Fruit fly (Drosophila melanogaster) whole organism, prepupa: ENCODE measurements around the gene Mdh2.

Experiments
- Blimp-1 ChIP-seq: fragments of 200-800 bp; sonication (Bioruptor generic); optimal IDR thresholded peaks from 3 replicates; lab custom pipeline; 2017; ENCODE audit warnings: missing biosample characterization, missing genetic modification characterization, mild to moderate bottlenecking, moderate library complexity, missing genetic modification reagents
- CG10669 ChIP-seq: fragments of 200-800 bp; sonication (Bioruptor generic); optimal IDR thresholded peaks from 3 replicates; lab custom pipeline; 2018; ENCODE audit warnings: missing biosample characterization, mild to moderate bottlenecking, missing genetic modification characterization, moderate library complexity
- CG11762 ChIP-seq: fragments of 200-800 bp; sonication (Bioruptor generic); optimal IDR thresholded peaks from 3 replicates; lab custom pipeline; 2016; ENCODE audit warnings: missing biosample characterization, missing genetic modification characterization; ENCODE audit not compliant: insufficient read depth
- CG11902 ChIP-seq: fragments of 200-800 bp; sonication (Bioruptor generic); optimal IDR thresholded peaks from 3 replicates; lab custom pipeline; 2016; ENCODE audit warnings: missing biosample characterization, missing genetic modification characterization
- CG15336 ChIP-seq: fragments of 200-800 bp; sonication (Bioruptor generic); IDR thresholded peaks from 2 replicates; pipeline ENCODE4 v1.3.6; 2022; ENCODE audit warnings: missing biosample characterization, missing genetic modification characterization
- CG16779 ChIP-seq: fragments of 200-800 bp; sonication (Bioruptor generic); optimal IDR thresholded peaks from 3 replicates; lab custom pipeline; 2017; ENCODE audit warnings: missing biosample characterization, mild to moderate bottlenecking, missing genetic modification characterization
- CG3032 ChIP-seq: fragments of 200-800 bp; optimal IDR thresholded peaks from 2 replicates; lab custom pipeline; 2019; ENCODE audit warnings: missing biosample characterization, mild to moderate bottlenecking, missing genetic modification characterization, moderate library complexity
- CG32006 ChIP-seq: fragments of 200-800 bp; sonication (Bioruptor generic); optimal IDR thresholded peaks from 3 replicates; lab custom pipeline; 2017; ENCODE audit warnings: missing biosample characterization, mild to moderate bottlenecking, missing genetic modification characterization
- CG34406 ChIP-seq: fragments of 200-800 bp; sonication (Bioruptor generic); optimal IDR thresholded peaks from 3 replicates; lab custom pipeline; 2016; ENCODE audit warnings: missing biosample characterization, missing genetic modification characterization
- CG3919 ChIP-seq: fragments of 200-800 bp; sonication (Bioruptor generic); optimal IDR thresholded peaks from 3 replicates; lab custom pipeline; 2016; ENCODE audit warnings: missing biosample characterization, missing genetic modification characterization
- CG4318 ChIP-seq: fragments of 200-800 bp; sonication (Bioruptor generic); optimal IDR thresholded peaks from 3 replicates; lab custom pipeline; 2017; ENCODE audit warnings: missing biosample characterization, mild to moderate bottlenecking, missing genetic modification characterization
- CG6276 ChIP-seq: fragments of 200-800 bp; sonication (Bioruptor generic); optimal IDR thresholded peaks from 2 replicates; lab custom pipeline; 2017; ENCODE audit warnings: missing biosample characterization, mild to moderate bottlenecking, missing genetic modification characterization
- CG6792 ChIP-seq: fragments of 200-800 bp; sonication (Bioruptor generic); optimal IDR thresholded peaks from 3 replicates; lab custom pipeline; 2016; ENCODE audit warnings: missing biosample characterization, missing genetic modification characterization
- CG6808 ChIP-seq: fragments of 200-800 bp; sonication (Bioruptor generic); optimal IDR thresholded peaks from 3 replicates; lab custom pipeline; 2017; ENCODE audit warnings: missing biosample characterization, missing genetic modification characterization, mild to moderate bottlenecking, moderate library complexity, missing genetic modification reagents
- CG7368 ChIP-seq: fragments of 200-800 bp; sonication (Bioruptor generic); optimal IDR thresholded peaks from 3 replicates; lab custom pipeline; 2016; ENCODE audit warnings: missing biosample characterization, missing genetic modification characterization
- CG8119 ChIP-seq: fragments of 200-800 bp; sonication (Bioruptor generic); IDR thresholded peaks from 3 replicates; pipeline ENCODE4 v1.3.6; 2022; ENCODE audit warnings: missing biosample characterization, missing genetic modification characterization
- CG8319 ChIP-seq: fragments of 200-800 bp; sonication (Bioruptor generic); optimal IDR thresholded peaks from 3 replicates; lab custom pipeline; 2016; ENCODE audit warnings: missing biosample characterization, missing genetic modification characterization
- CG9139 ChIP-seq: fragments of 200-800 bp; sonication (Bioruptor generic); optimal IDR thresholded peaks from 3 replicates; lab custom pipeline; 2017; ENCODE audit warnings: missing biosample characterization, mild to moderate bottlenecking, missing genetic modification characterization
- Eip75B ChIP-seq: fragments of 200-800 bp; sonication (Bioruptor generic); optimal IDR thresholded peaks from 3 replicates; lab custom pipeline; 2016; ENCODE audit warnings: missing biosample characterization, missing genetic modification characterization
- Eip78C ChIP-seq: fragments of 200-800 bp; sonication (Bioruptor generic); peaks from one replicate; lab custom pipeline; 2016; ENCODE audit warnings: missing biosample characterization, missing genetic modification characterization
- Eip93F ChIP-seq: fragments of 200-800 bp; sonication (Bioruptor generic); optimal IDR thresholded peaks from 2 replicates; lab custom pipeline; 2016; ENCODE audit warnings: missing biosample characterization, mild to moderate bottlenecking, missing genetic modification characterization
- Ets21C ChIP-seq: fragments of 200-800 bp; sonication (Bioruptor generic); optimal IDR thresholded peaks from 3 replicates; lab custom pipeline; 2016; ENCODE audit warnings: missing biosample characterization, missing genetic modification characterization
- Ets96B ChIP-seq: fragments of 200-800 bp; optimal IDR thresholded peaks from 2 replicates; lab custom pipeline; 2019; ENCODE audit warnings: missing biosample characterization, mild to moderate bottlenecking, missing genetic modification characterization, moderate library complexity
- Hr38 ChIP-seq: sonication (Bioruptor generic); optimal IDR thresholded peaks from 2 replicates; lab custom pipeline; 2016; ENCODE audit warnings: missing biosample characterization, missing genetic modification characterization
- Hr39 ChIP-seq: fragments of 200-800 bp; sonication (Bioruptor generic); optimal IDR thresholded peaks from 2 replicates; lab custom pipeline; 2016; ENCODE audit warnings: missing biosample characterization, missing genetic modification characterization
- Lpt ChIP-seq: fragments of 200-800 bp; sonication (Bioruptor generic); optimal IDR thresholded peaks from 3 replicates; lab custom pipeline; 2016; ENCODE audit warnings: missing biosample characterization, missing genetic modification characterization
- Met ChIP-seq: fragments of 200-800 bp; sonication (Bioruptor generic); optimal IDR thresholded peaks from 3 replicates; lab custom pipeline; 2016; ENCODE audit warnings: missing biosample characterization, missing genetic modification characterization
- OdsH ChIP-seq: fragments of 200-800 bp; sonication (Bioruptor generic); optimal IDR thresholded peaks from 3 replicates; lab custom pipeline; 2016; ENCODE audit warnings: missing biosample characterization, missing genetic modification characterization
- Smox ChIP-seq: fragments of 200-800 bp; sonication (Bioruptor generic); optimal IDR thresholded peaks from 3 replicates; lab custom pipeline; 2016; ENCODE audit warnings: missing biosample characterization, missing genetic modification characterization
- Sox102F ChIP-seq: fragments of 200-800 bp; sonication (Bioruptor generic); optimal IDR thresholded peaks from 2 replicates; lab custom pipeline; 2016; ENCODE audit warnings: missing biosample characterization, mild to moderate bottlenecking, missing genetic modification characterization
- Sox14 ChIP-seq: fragments of 200-800 bp; sonication (Bioruptor generic); optimal IDR thresholded peaks from 3 replicates; lab custom pipeline; 2016; ENCODE audit warnings: missing biosample characterization, missing genetic modification characterization
- Sox15 ChIP-seq: fragments of 200-800 bp; sonication (Bioruptor generic); optimal IDR thresholded peaks from 3 replicates; lab custom pipeline; 2016; ENCODE audit warnings: missing biosample characterization, missing genetic modification characterization
- achi ChIP-seq: fragments of 200-800 bp; sonication (Bioruptor generic); optimal IDR thresholded peaks from 3 replicates; lab custom pipeline; 2016; ENCODE audit warnings: missing biosample characterization, missing genetic modification characterization
- cyc ChIP-seq: fragments of 200-800 bp; sonication (Bioruptor generic); optimal IDR thresholded peaks from 3 replicates; lab custom pipeline; 2016; ENCODE audit warnings: missing biosample characterization, missing genetic modification characterization
- dac ChIP-seq: fragments of 200-800 bp; sonication (Bioruptor generic); optimal IDR thresholded peaks from 2 replicates; lab custom pipeline; 2017; ENCODE audit warnings: missing biosample characterization, mild to moderate bottlenecking, missing genetic modification characterization
- eg ChIP-seq: fragments of 200-800 bp; sonication (Bioruptor generic); IDR thresholded peaks from 3 replicates; pipeline ENCODE4 v1.3.6; 2022; ENCODE audit warnings: missing biosample characterization, missing genetic modification characterization
- fd59A ChIP-seq: fragments of 200-800 bp; sonication (Bioruptor generic); optimal IDR thresholded peaks from 2 replicates; lab custom pipeline; 2017; ENCODE audit warnings: missing biosample characterization, mild to moderate bottlenecking, missing genetic modification characterization, missing genetic modification reagents
- fkh ChIP-seq: fragments of 200-800 bp; sonication (Bioruptor generic); optimal IDR thresholded peaks from 3 replicates; lab custom pipeline; 2017; ENCODE audit warnings: missing biosample characterization, mild to moderate bottlenecking, missing genetic modification characterization, moderate library complexity
- net ChIP-seq: fragments of 200-800 bp; sonication (Bioruptor generic); optimal IDR thresholded peaks from 3 replicates; lab custom pipeline; 2016; ENCODE audit warnings: missing biosample characterization, missing genetic modification characterization
- pdm3 ChIP-seq: fragments of 200-800 bp; sonication (Bioruptor generic); optimal IDR thresholded peaks from 3 replicates; lab custom pipeline; 2016; ENCODE audit warnings: missing biosample characterization, missing genetic modification characterization
- salr ChIP-seq, 2 experiments: fragments of 200-800 bp; sonication (Bioruptor generic); optimal IDR thresholded peaks; 3 replicates each; lab custom pipeline; 2016 to 2018; ENCODE audit warnings: missing biosample characterization in 2 of 2, missing genetic modification characterization in 2 of 2, mild to moderate bottlenecking in 1 of 2
- spab ChIP-seq: fragments of 200-800 bp; sonication (Bioruptor generic); optimal IDR thresholded peaks from 2 replicates; lab custom pipeline; 2017; ENCODE audit warnings: missing biosample characterization, mild to moderate bottlenecking, missing genetic modification characterization, missing genetic modification reagents
- ss ChIP-seq, 2 experiments: fragments of 200-800 bp; sonication (Bioruptor generic); optimal IDR thresholded peaks; 2 replicates in 1 of 2; 3 replicates in 1 of 2; lab custom pipeline; 2017 to 2018; ENCODE audit warnings: mild to moderate bottlenecking in 2 of 2, missing biosample characterization in 2 of 2, missing genetic modification characterization in 2 of 2, moderate library complexity in 1 of 2
- svp ChIP-seq: fragments of 200-800 bp; sonication (Bioruptor generic); peaks from one replicate; lab custom pipeline; 2016; ENCODE audit warnings: missing biosample characterization, missing genetic modification characterization
- topi ChIP-seq: fragments of 200-800 bp; sonication (Bioruptor generic); optimal IDR thresholded peaks from 3 replicates; lab custom pipeline; 2016; ENCODE audit warnings: missing biosample characterization, missing genetic modification characterization
- vri ChIP-seq: fragments of 200-800 bp; sonication (Bioruptor generic); optimal IDR thresholded peaks from 3 replicates; lab custom pipeline; 2016; ENCODE audit warnings: missing biosample characterization, mild to moderate bottlenecking, missing genetic modification characterization

Mdh2 gene

DNA sequence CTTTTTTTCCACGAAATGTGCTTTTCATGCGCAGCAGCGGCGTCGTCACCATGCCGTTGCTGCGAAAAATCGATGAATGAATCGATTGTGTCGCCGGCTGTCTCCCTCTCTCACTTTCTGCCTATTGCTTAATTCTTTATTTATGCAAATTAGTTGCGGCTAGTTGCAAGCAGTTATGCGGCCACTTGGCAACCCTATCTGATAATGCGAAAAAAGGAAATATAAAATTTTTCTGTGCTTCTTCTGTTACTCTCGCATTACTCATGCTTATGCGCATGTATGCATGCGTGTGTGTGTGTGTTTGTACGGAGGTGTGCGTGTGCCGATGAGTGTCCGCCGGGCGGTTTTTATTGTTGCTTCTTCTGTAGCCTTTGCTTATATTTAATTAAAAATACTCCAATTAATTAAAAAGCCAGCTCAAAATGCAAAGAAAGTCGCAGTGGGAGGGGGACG, 17.5 kb downstream of the Mdh2 start (continued):
- TF ChIP-seq CG6792 (no peak), vri (GFP tag; lab: Kevin White, UChicago) (peak; percentile 16), CG4318 (GFP tag; lab: Kevin White, UChicago) (no peak), cyc (no peak), CG7368 (GFP tag; lab: Kevin White, UChicago) (peak; percentile 31), CG6808 (GFP tag; lab: Kevin White, UChicago) (no peak), CG6276 (GFP tag; lab: Kevin White, UChicago) (peak; percentile 15), Met (peak; percentile 53), CG11762 (GFP tag; lab: Kevin White, UChicago) (no peak), Sox14 (no peak), Ets21C (no peak), svp (GFP tag; lab: Kevin White, UChicago) (no peak), fd59A (GFP tag; lab: Kevin White, UChicago) (no peak), CG9139 (no peak), CG3919 (peak; percentile 41), CG11902 (GFP tag; lab: Kevin White, UChicago) (peak; percentile 4), Hr38 (GFP tag; lab: Kevin White, UChicago) (no peak)

dm6 chr3R:18244171-18245043, 18.2 kb downstream of the Mdh2 start:
- TF ChIP-seq Ets96B (tag; lab: Kevin White, UChicago) (no peak), CG6808 (GFP tag; lab: Kevin White, UChicago) (no peak), fd59A (GFP tag; lab: Kevin White, UChicago) (no peak), Sox14 (peak; percentile 32), CG11902 (GFP tag; lab: Kevin White, UChicago) (no peak), achi (GFP tag; lab: Kevin White, UChicago) (no peak), CG3032 (tag; lab: Kevin White, UChicago) (no peak), net (GFP tag; lab: Kevin White, UChicago) (no peak), Sox102F (no peak), svp (GFP tag; lab: Kevin White, UChicago) (peak; percentile 100), CG8319 (GFP tag; lab: Kevin White, UChicago) (no peak), Met (no peak), CG6276 (GFP tag; lab: Kevin White, UChicago) (no peak), CG6792 (peak; percentile 13), CG10669 (GFP tag; lab: Kevin White, UChicago) (no peak), spab (GFP tag; lab: Kevin White, UChicago) (no peak), CG16779 (tag; lab: Kevin White, UChicago) (no peak), Eip93F (GFP tag; lab: Kevin White, UChicago) (no peak), CG34406 (GFP tag; lab: Kevin White, UChicago) (no peak), Hr39 (GFP tag; lab: Kevin White, UChicago) (no peak), Smox (no peak), salr (GFP tag; optimal IDR thresholded peaks at IDR 0.05; lab: Kevin White, UChicago) (no peak), dac (no peak), Blimp-1 (no peak), OdsH (GFP tag; lab: Kevin White, UChicago) (no peak), CG3919 (no peak), Eip78C (GFP tag; lab: Kevin White, UChicago) (peak; percentile 56), CG11762 (GFP tag; lab: Kevin White, UChicago) (no peak), CG4318 (GFP tag; lab: Kevin White, UChicago) (no peak), Lpt (GFP tag; lab: Kevin White, UChicago) (peak; percentile 79), Sox15 (no peak), ss (GFP tag; optimal IDR thresholded peaks at IDR 0.05; lab: Kevin White, UChicago) (no peak), vri (GFP tag; lab: Kevin White, UChicago) (peak; percentile 25), eg (GFP tag; lab: Robert Waterston, UW) (peak; percentile 47; the same call in 1 of the 3 replicates), topi (no peak), CG9139 (no peak), pdm3 (GFP tag; lab: Kevin White, UChicago) (no peak), CG15336 (GFP tag; lab: Robert Waterston, UW) (no peak), CG32006 (GFP tag; lab: Kevin White, UChicago) (no peak), Eip75B (GFP tag; lab: Kevin White, UChicago) (peak; percentile 57), fkh (GFP tag; lab: Kevin White, UChicago) (peak; percentile 53), CG8119 (GFP tag; lab: Robert Waterston, UW) (peak; percentile 19; the same call in 2 of the 3 replicates), Ets21C (no peak)
